Worm (Caenorhabditis elegans): ENCODE measurements around the gene Y38H6C.25.

DNA sequence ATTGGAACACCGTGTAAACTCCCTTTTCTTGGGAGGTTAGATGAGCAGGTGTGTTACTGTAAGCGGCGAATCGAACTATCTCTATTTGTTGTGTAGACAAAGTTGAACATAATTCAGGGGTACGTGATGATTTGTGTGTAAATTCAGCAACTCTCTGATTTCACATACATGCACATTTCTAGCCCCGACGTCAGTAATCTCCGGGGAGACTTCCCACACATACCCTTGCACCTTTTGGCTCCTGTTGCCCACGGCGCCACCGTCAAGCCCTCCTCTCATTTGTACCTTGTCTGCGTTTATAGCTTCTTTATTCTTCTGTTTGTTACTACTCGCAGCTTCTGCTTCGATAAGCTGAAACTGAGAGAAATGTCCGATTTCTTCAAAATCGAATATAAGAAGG lies at the start of gene Y38H6C.25:
- no peak for TF ChIP-seq ztf-23 (GFP tag; IDR thresholded peaks at IDR 0.05)
- TF ChIP-seq flt-1 (GFP tag; IDR thresholded peaks at IDR 0.05), result no peak
- no peak for TF ChIP-seq klf-2 (GFP tag; conservative IDR thresholded peaks at IDR 0.05)
- TF ChIP-seq ztf-29 (GFP tag; IDR thresholded peaks at IDR 0.05), result no peak
- TF ChIP-seq cog-1 (tag; optimal IDR thresholded peaks at IDR 0.05), result no peak
- TF ChIP-seq tab-1 (GFP tag; IDR thresholded peaks at IDR 0.05), result no peak
- no peak for TF ChIP-seq T22C8.4 (GFP tag; IDR thresholded peaks at IDR 0.05)
